Fruit fly (Drosophila melanogaster) ovary, adult (tissue): ENCODE results near the gene CG44006.

Experiments
- CG17801 ChIP-seq: fragments of 200-800 bp; optimal IDR thresholded peaks from 2 replicates; lab custom pipeline; 2019; ENCODE audit warnings: missing biosample characterization, mild to moderate bottlenecking, missing genetic modification characterization, moderate library complexity; ENCODE audit not compliant: partially characterized antibody

CG44006 gene

DNA sequence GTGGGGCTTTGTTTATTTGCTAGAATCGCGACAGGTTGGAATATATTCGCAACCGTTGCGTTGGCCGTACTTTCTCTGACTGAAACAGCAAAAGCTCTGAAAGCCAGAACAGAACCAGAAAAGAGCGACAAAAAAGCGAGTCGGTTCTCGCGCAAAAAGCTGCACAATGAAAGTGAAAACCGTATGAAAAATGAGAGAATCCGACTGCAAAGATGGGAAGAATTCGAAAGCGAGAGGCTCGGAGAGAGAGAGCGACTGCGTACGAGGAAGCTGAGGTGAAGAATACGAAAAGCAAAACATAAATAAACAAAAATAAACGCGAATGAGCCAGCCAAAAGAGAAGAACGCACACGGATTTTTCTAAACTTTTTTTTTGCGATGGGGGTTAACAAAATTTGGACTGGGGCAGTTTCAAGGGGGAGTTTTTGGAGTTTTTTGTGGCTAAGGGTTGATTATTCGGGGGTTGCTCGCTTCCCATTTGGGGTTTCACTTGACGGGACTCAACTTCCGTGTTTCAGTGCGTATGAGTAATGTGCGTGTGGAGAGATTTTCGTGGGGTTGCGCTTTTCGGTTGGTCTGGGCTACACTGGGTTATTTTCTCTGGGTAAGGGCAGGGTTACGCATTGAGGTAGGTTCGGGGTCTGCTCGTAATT, 8.1 kb downstream of the CG44006 start:
- TF ChIP-seq CG17801 (GFP tag; lab: Kevin White, UChicago), result peak; percentile 14

dm6 chr3L:18061240-18061639, 8.7 kb downstream of the CG44006 start:
- no peak for TF ChIP-seq CG17801 (GFP tag; lab: Kevin White, UChicago)

- no peak for TF ChIP-seq CG17801 (GFP tag; lab: Kevin White, UChicago)
These were observed 12.0 kb downstream of the CG44006 start for dm6 chr3L:18057752-18058518.

DNA sequence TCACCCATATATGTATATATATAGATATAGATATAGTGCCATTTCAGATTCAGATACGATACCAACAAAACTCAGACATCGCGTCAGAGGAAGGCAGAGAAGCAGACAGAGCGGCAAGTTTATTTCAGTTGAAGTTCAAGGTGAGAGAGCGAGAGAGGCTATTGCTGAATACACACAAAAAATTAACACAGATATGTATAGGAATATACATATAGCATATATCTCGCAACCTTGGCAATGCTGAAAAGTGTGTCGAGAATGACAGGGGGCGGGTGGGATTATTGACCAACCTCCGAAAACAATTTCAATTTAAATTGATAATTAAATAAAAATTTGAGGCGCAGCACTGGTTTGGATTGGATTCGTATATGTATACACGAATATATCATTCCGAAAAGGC, 12.9 kb downstream of the CG44006 start:
- TF ChIP-seq CG17801 (GFP tag; lab: Kevin White, UChicago), result no peak

dm6 chr3L:18046590-18047158, 23.3 kb downstream of the CG44006 start:
- no peak for TF ChIP-seq CG17801 (GFP tag; lab: Kevin White, UChicago)

DNA sequence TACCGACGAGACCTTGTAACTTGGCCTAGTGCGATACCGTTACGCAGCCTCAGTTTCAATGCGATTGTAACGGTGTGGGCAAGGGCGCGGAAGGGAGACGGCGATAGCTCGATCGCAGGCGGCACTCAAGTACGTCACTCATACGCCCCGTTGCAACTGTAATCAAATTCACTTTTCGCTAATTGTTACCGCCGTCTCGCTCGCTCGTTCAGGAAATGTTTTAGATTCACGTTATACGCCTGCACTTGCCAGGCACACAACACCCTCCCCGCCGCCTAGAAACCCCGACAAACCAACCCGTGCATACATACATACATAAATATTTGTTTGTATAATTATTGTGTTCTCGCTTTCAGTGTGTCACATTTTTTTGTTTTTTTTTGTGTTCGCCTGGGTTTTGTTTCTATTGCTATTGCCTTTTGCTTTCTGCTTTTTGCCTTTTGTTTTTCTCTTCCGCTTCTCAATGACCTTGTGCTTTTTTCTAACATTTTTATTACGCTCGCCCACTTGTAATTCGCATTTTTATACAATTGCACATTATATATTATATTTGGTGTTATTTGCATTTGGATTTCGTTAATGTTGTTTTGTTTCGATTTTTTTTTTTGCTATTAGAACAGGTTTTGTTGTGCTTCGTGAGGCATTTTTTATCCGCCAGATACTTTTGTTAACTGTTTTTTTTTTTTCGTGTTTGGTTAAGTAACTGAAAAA, 25.5 kb downstream of the CG44006 start:
- TF ChIP-seq CG17801 (GFP tag; lab: Kevin White, UChicago), result no peak

DNA sequence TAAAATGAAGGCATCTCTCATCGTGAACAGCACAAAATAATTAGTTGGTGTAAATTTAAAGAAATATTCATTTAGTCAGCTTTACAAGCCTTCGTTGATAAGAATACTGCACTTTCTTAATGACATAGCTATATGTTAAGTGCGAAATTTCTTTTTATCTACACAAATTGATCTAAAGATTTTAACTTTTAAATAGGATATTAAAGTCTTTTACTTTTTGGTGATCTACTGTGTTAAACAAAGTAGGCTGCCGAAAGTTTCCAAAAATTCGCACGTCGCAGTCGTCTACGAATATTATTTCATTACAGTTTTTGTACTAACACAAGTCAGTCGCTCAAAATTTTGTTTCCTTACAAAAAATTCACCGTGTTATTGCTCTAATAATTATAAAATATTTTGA, 27.5 kb downstream of the CG44006 start, which contains the start of gene CG42393:
TSS of gene CG42393 (plus strand) at position 301 of the 400 bp plus-strand sequence.
- TF ChIP-seq CG17801 (GFP tag; lab: Kevin White, UChicago), result no peak

dm6 chr3L:18040017-18040416, 29.9 kb downstream of the CG44006 start, which contains the start of gene CG32192:
Gene CG32192 (plus strand): TSS chr3L:18040317.
- TF ChIP-seq CG17801 (GFP tag; lab: Kevin White, UChicago), result no peak

- TF ChIP-seq CG17801 (GFP tag; lab: Kevin White, UChicago), result no peak
These were observed 31.7 kb downstream of the CG44006 start for dm6 chr3L:18038122-18038762.

dm6 chr3L:18037459-18038092, 32.4 kb downstream of the CG44006 start:
- no peak for TF ChIP-seq CG17801 (GFP tag; lab: Kevin White, UChicago)

dm6 chr3L:18036995-18037394, 33.0 kb downstream of the CG44006 start:
- TF ChIP-seq CG17801 (GFP tag; lab: Kevin White, UChicago), result no peak

- TF ChIP-seq CG17801 (GFP tag; lab: Kevin White, UChicago), result no peak
These were observed 35.5 kb downstream of the CG44006 start for dm6 chr3L:18034498-18034897.

dm6 chr3L:18032478-18033343, 37.2 kb downstream of the CG44006 start:
- no peak for TF ChIP-seq CG17801 (GFP tag; lab: Kevin White, UChicago)
